Fruit fly (Drosophila melanogaster) whole organism: ENCODE results near the gene fu.

Experiments used
- CG8478 ChIP-seq: fragments of >200 bp; optimal IDR thresholded peaks from 2 replicates; lab custom pipeline; 2018; ENCODE audit warnings: inconsistent platforms
- Dll ChIP-seq: fragments of >200 bp; optimal IDR thresholded peaks from 2 replicates; lab custom pipeline; 2017
- EcR ChIP-seq, 2 experiments: fragments of >200 bp; optimal IDR thresholded peaks; 2 replicates each; lab custom pipeline; 2017; ENCODE audit warnings: missing biosample characterization in 2 of 2, missing genetic modification characterization in 2 of 2, missing genetic modification reagents in 2 of 2
- pan ChIP-seq: fragments of >200 bp; optimal IDR thresholded peaks from 2 replicates; lab custom pipeline; 2017
- psq ChIP-seq: fragments of >200 bp; optimal IDR thresholded peaks from 2 replicates; lab custom pipeline; 2017
- usp ChIP-seq: fragments of >200 bp; optimal IDR thresholded peaks from 2 replicates; lab custom pipeline; 2017; ENCODE audit warnings: missing biosample characterization, missing genetic modification characterization, mixed read lengths

DNA sequence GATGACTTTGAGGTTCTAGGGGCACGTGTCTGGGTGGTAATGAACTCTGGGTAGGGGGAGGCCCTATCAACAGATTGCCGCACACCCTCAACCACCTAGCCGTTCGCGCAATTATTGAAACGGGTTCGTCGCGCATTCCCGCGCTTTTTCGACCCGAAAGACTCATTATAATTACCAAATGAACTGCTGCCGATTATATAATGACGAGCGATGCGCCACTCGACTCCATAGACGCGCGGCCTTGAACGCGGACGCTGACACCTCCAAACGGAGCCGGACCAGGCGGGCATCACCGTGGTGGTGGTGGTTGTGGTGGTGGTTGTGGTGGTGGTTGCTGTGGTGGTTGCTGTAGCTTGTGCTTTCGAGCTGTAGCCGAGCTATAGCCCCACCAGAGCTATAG lies 43.0 kb downstream of the fu start:
- TF ChIP-seq Dll (lab: Kevin White, UChicago) (no peak), usp (GFP tag; lab: Kevin White, UChicago) (no peak), CG8478 (lab: Kevin White, UChicago) (no peak), EcR (GFP tag; optimal IDR thresholded peaks at IDR 0.05; lab: Kevin White, UChicago) (no peak), pan (no peak), psq (no peak)
